Fruit fly (Drosophila melanogaster): Measurements from ENCODE around the gene MtnA.
A peak's percentile ranks its signal among the peaks of the same experiment; 100 is the strongest.

MtnA gene

DNA sequence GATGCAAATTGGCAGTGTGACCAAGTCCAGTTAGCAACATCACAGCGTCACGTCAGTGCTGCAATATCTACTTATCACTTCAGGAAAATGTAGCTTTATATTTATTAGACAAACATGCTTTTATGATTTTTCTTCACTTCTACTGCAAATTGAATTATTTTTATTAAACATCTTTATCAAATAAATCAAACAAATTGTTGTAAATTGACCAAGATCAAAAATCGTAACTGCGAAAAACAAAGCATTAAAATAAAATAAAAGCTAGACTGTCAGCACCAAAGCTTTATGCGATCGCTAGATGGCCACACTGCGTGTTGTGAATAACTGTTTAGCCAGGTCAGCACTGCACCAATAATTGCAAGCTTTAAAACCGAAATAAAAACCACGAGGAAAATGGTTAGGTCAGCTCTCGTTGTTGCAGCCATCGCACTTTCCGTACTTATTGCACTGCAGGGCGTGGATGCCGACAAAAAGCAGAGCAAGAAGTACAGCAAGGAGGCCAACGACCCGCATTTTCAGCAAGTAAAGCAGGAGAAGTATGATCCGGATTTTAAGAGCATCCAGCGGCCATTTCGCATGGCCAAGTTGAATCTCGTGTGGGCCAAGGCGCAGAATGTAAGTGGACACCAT, 7.1 kb upstream of the MtnA start, which contains the start of the genes CG12945 and CG8507 (continued):
- TF ChIP-seq chm (GFP tag; IDR thresholded peaks at IDR 0.05) (no peak), CG1832 (GFP tag; optimal IDR thresholded peaks at IDR 0.05) (no peak), CG31224 (GFP tag; IDR thresholded peaks at IDR 0.05) (peak; percentile 20; the same call in 1 of the 2 replicates), Dad (GFP tag; optimal IDR thresholded peaks at IDR 0.05) (peak; percentile 26), knrl (GFP tag; IDR thresholded peaks at IDR 0.05; ENCODE audit: partially characterized antibody) (no peak), Sin3A (optimal IDR thresholded peaks at IDR 0.05) (peak; percentile 85), pan (optimal IDR thresholded peaks at IDR 0.05) (no peak), pan (GFP tag; optimal IDR thresholded peaks at IDR 0.05 in 1 of 2, IDR thresholded peaks at IDR 0.05 in 1 of 2) (no peak), CG18011 (GFP tag; optimal IDR thresholded peaks at IDR 0.05) (peak; percentile 28), Lpt (GFP tag; optimal IDR thresholded peaks at IDR 0.05) (no peak), bcd (GFP tag; optimal IDR thresholded peaks at IDR 0.05) (peak; percentile 60), Hmr (GFP tag; optimal IDR thresholded peaks at IDR 0.05) (no peak), CG13123 (GFP tag; optimal IDR thresholded peaks at IDR 0.05) (no peak), eve (GFP tag; optimal IDR thresholded peaks at IDR 0.05) (no peak), tgo (GFP tag; IDR thresholded peaks at IDR 0.05) (peak; percentile 56; the same call in 2 of the 3 replicates), esg (GFP tag; conservative IDR thresholded peaks at IDR 0.05) (no peak; the same call in 1 of the 2 replicates), Tbp (GFP tag; optimal IDR thresholded peaks at IDR 0.05) (no peak), Fer3 (tag; optimal IDR thresholded peaks at IDR 0.05) (peak; percentile 39), CG10462 (GFP tag; optimal IDR thresholded peaks at IDR 0.05) (no peak), CHES-1-like (GFP tag; optimal IDR thresholded peaks at IDR 0.05) (peak; percentile 54), wor (GFP tag; IDR thresholded peaks at IDR 0.05) (no peak), Neu2 (GFP tag; optimal IDR thresholded peaks at IDR 0.05; ENCODE audit: borderline replicate concordance) (no peak), her (GFP tag; optimal IDR thresholded peaks at IDR 0.05) (no peak), row (GFP tag; IDR thresholded peaks at IDR 0.05) (peak; percentile 93), croc (GFP tag; conservative IDR thresholded peaks at IDR 0.05) (no peak), CG15514 (GFP tag; optimal IDR thresholded peaks at IDR 0.05) (peak; percentile 40), cad (GFP tag; optimal IDR thresholded peaks at IDR 0.05) (no peak), Dfd (GFP tag; optimal IDR thresholded peaks at IDR 0.05) (no peak), bowl (GFP tag; IDR thresholded peaks at IDR 0.05) (no peak), CG15011 (GFP tag; optimal IDR thresholded peaks at IDR 0.05) (no peak), CG9876 (GFP tag; optimal IDR thresholded peaks at IDR 0.05) (no peak), corto (GFP tag; optimal IDR thresholded peaks at IDR 0.05) (no peak), ssp (GFP tag; IDR thresholded peaks at IDR 0.05) (peak; percentile 40), CG7963 (GFP tag; IDR thresholded peaks at IDR 0.05; ENCODE audit: partially characterized antibody) (no peak), CG14050 (GFP tag; IDR thresholded peaks at IDR 0.05) (no peak), schlank (tag; optimal IDR thresholded peaks at IDR 0.05) (no peak), ac (GFP tag; optimal IDR thresholded peaks at IDR 0.05) (no peak), CG6175 (GFP tag; IDR thresholded peaks at IDR 0.05) (no peak), Bteb2 (GFP tag; optimal IDR thresholded peaks at IDR 0.05) (no peak), ara (GFP tag; IDR thresholded peaks at IDR 0.05) (no peak), Ptx1 (GFP tag; IDR thresholded peaks at IDR 0.05) (peak; percentile 44), CG6854 (GFP tag; optimal IDR thresholded peaks at IDR 0.05) (no peak), CG12236 (GFP tag; optimal IDR thresholded peaks at IDR 0.05) (no peak), repo (GFP tag; optimal IDR thresholded peaks at IDR 0.05) (no peak), amos (GFP tag; IDR thresholded peaks at IDR 0.05; ENCODE audit: partially characterized antibody) (no peak), CG2889 (GFP tag; IDR thresholded peaks at IDR 0.05) (no peak), Drgx (GFP tag; IDR thresholded peaks at IDR 0.05) (no peak), Hr3 (GFP tag; optimal IDR thresholded peaks at IDR 0.05) (peak; percentile 26), insv (GFP tag; optimal IDR thresholded peaks at IDR 0.05) (no peak), trh (GFP tag; optimal IDR thresholded peaks at IDR 0.05) (no peak), ranshi (GFP tag; IDR thresholded peaks at IDR 0.05) (no peak), Oaz (GFP tag; IDR thresholded peaks at IDR 0.05) (no peak)
